Worm (Caenorhabditis elegans): ENCODE data around the gene tmed-1.

DNA sequence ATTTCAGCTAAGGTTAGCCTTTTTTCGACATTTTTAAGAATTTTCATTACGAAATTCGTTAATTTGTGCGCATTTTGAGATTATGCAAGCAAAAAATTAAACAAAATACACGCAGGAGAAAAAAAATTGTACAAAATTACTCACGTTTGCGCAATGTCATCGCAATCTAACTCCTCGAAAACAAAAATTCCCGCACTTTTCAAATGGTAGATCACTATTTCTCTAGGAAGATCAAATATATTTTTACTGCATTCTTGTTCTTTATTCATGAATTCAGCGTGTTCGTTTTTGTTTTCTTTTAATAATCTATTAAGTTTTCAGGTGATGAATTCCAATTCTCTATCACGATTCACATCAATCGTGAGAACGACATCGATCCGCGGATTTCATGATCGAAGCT is 47.0 kb downstream of the tmed-1 start, which contains the start of the genes T12G3.6 and mrpl-51:
- TF ChIP-seq ets-4 (GFP tag; optimal IDR thresholded peaks at IDR 0.05) (no peak), mcd-1 (GFP tag; IDR thresholded peaks at IDR 0.05) (no peak), him-1 (tag; optimal IDR thresholded peaks at IDR 0.05) (no peak), gei-17 (GFP tag; optimal IDR thresholded peaks at IDR 0.05) (no peak), nfyb-1 (GFP tag; IDR thresholded peaks at IDR 0.05) (no peak), akir-1 (GFP tag; optimal IDR thresholded peaks at IDR 0.05) (no peak), chd-7 (tag; optimal IDR thresholded peaks at IDR 0.05) (no peak)
